Worm (Caenorhabditis elegans) whole organism, midembryonic: Measurements from ENCODE around the gene hpo-18.

Experiments used
- ref-1 ChIP-seq: fragments of 200-800 bp; sonication (Bioruptor generic); conservative IDR thresholded peaks from 2 replicates; pipeline ENCODE4 v1.3.6; 2022; ENCODE audit warnings: missing genetic modification reagents, missing genetic modification characterization, missing compliant biosample characterization
- tab-1 ChIP-seq: fragments of 200-800 bp; sonication (Bioruptor generic); IDR thresholded peaks from 2 replicates; pipeline ENCODE4 v1.3.6; 2022; ENCODE audit warnings: missing genetic modification characterization, missing compliant biosample characterization

DNA sequence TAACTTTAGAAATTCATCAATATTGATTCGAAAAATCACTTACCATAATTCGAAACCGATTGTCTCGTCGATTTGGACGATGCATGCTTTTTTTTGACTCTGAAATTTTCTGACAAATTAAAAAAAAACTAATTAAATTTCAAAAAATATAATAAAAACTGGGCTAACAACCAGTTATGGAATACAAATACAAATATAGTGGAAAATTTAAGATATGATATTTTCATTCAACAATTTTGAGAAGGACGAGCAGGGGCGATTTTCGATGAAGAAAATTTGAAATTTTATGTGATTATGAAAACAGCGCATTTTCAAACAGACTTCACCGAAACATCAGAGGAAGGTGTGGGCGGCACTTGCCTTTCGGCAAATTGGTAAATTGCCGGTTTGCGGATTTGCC lies 36.1 kb upstream of the hpo-18 start, which contains the start of gene F13A2.1:
- TF ChIP-seq tab-1 (GFP tag; lab: Robert Waterston, UW) (no peak), ref-1 (no peak)
